Worm (Caenorhabditis elegans) whole organism, L1 larva: ENCODE measurements around the gene W02C12.2.

ENCODE experiments used
- elt-2 ChIP-seq: sonication (generic microtip); optimal IDR thresholded peaks from 2 replicates; lab custom pipeline; 2016; ENCODE audit warnings: missing genetic modification characterization, mild to moderate bottlenecking, inconsistent platforms, missing compliant biosample characterization, missing genetic modification reagents
- nhr-77 ChIP-seq: fragments of 150-350 bp; optimal IDR thresholded peaks from 2 replicates; lab custom pipeline; 2014; ENCODE audit warnings: missing biosample characterization, missing genetic modification characterization
- nhr-85 ChIP-seq: sonication (generic microtip); peaks from one replicate; lab custom pipeline; 2016; ENCODE audit warnings: missing genetic modification characterization, inconsistent platforms, missing compliant biosample characterization

DNA sequence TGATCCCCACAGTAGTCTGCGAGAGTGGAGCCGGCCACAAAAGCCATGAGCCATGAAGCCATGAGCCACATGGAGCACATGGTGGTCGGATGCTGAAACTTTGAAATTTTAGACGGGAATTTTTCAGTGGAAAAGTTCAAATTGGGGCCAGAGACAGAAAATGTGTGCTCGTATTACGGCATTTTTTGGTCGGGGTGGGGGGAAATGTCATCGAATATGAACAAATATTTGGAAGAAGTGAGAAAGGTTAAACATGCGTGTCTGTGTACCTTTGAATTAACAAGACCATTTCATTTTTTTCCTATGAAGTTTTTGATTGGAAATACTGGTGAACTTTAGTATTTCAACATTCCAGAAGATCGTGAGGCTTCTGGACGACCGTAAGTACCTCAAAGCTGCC lies 43.8 kb upstream of the W02C12.2 start, which contains the start of gene wrt-5:
- no peak for TF ChIP-seq nhr-85 (tag; lab: Kevin White, UChicago)
- no peak for TF ChIP-seq elt-2 (tag; lab: Kevin White, UChicago)
- no peak for TF ChIP-seq nhr-77
